Worm (Caenorhabditis elegans): ENCODE results near the gene str-141.

str-141 gene

DNA sequence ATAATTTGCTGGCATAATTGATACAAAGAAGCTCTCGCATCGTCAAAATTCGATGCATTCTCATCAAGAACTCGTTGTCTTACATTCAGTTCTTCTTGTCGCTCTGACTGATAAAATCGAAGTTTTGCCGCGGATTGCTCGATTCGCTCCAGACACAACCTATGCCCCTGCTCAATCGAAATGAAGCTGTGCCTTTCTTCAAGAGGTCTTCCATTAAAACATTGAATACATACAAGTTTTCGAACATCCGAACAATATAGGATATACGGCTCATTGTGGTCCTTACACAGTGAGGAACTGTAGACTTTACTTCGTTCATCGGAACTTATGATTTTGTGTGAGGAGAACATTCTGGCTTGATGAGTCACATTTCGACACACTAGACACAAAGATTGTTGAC, 2.8 kb downstream of the str-141 start:
- TF ChIP-seq lin-11 (tag; optimal IDR thresholded peaks at IDR 0.05) (no peak), unc-39 (tag; optimal IDR thresholded peaks at IDR 0.05) (no peak), blmp-1 (tag; optimal IDR thresholded peaks at IDR 0.05; ENCODE audit: insufficient read depth) (no peak), dmd-4 (tag; optimal IDR thresholded peaks at IDR 0.05) (no peak), nhr-12 (tag; optimal IDR thresholded peaks at IDR 0.05) (no peak), nhr-23 (tag; optimal IDR thresholded peaks at IDR 0.05) (no peak), peb-1 (tag; optimal IDR thresholded peaks at IDR 0.05) (no peak), nhr-21 (tag; optimal IDR thresholded peaks at IDR 0.05) (no peak), aly-2 (tag; optimal IDR thresholded peaks at IDR 0.05) (no peak), sma-3 (GFP tag; optimal IDR thresholded peaks at IDR 0.05) (no peak), zag-1 (tag; optimal IDR thresholded peaks at IDR 0.05) (no peak), lin-39 (tag; optimal IDR thresholded peaks at IDR 0.05) (no peak), F13H6.1 (tag; optimal IDR thresholded peaks at IDR 0.05) (no peak)

DNA sequence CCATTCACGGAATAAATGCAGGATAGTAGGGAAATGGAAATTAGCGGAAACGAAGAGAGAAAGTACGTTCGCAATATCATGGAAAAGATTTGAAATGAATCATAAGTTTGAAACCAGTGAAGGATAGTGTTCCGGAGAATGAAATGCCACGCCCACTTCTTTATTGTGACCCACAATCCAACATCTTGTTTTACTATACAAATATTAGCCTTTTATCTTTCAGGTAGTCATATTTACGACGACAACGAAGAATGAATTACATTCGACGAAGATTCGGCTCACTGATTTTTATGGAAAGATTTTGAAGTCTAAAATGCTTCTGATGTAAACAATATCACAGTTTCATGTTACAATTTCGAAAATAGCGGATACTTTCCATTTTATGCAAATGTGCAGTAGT, 6.8 kb downstream of the str-141 start, which contains the start of gene cutl-18:
TSS of gene cutl-18 (minus strand) at position 101 of the 400 bp plus-strand sequence.
- TF ChIP-seq mbf-1 (tag; optimal IDR thresholded peaks at IDR 0.05) (no peak), lin-39 (tag; optimal IDR thresholded peaks at IDR 0.05) (no peak), nhr-77 (tag; optimal IDR thresholded peaks at IDR 0.05) (no peak), nhr-11 (tag; optimal IDR thresholded peaks at IDR 0.05) (no peak), lin-13 (GFP tag; optimal IDR thresholded peaks at IDR 0.05) (no peak), C34F6.9 (tag; optimal IDR thresholded peaks at IDR 0.05) (no peak), crh-2 (tag; optimal IDR thresholded peaks at IDR 0.05) (no peak), nhr-25 (tag; optimal IDR thresholded peaks at IDR 0.05) (no peak)

DNA sequence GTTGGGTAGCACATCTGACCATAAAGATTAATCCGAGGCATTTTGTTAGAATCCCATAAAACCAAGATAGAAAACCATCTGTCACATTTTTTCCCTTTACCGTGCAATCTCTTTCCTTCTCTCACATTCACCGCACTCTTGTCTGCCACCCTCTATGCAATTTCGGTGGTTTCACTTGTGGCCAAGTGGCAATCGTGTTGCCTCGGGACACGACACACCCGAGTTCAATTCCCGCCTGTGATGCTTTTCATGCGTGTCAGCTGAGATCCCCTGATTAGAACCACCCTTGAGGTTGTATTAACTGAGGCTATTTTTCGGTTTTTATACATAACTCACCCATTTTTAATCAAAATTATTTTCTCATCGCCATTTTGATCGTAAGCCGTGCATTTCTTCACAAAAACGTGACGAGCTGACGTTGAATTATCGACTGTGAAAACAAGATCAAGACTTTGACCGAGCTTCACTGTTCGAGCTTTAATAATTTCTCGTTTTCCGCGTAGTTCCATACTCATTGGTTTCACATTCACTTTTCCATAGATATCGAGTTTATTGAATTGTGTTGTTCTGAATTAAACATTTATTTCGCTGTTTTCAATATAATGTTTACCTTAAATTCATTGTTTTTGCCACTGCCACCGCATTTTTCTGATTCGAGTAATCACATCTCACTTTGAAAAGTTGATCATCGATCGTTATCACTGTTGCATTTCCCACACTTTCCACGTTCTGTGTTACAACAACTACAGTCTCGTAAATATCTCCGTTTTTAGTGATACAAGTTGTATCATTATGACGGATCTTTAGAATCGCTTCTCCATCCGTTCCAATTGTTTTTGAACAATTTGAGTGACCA, 9.4 kb downstream of the str-141 start:
- peak; percentile 40 for TF ChIP-seq ceh-82 (tag; optimal IDR thresholded peaks at IDR 0.05)
- peak; percentile 76 for TF ChIP-seq fos-1 (tag; optimal IDR thresholded peaks at IDR 0.05)
- peak; percentile 44 for TF ChIP-seq ceh-16 (tag; optimal IDR thresholded peaks at IDR 0.05)
- no peak for TF ChIP-seq ama-1 (optimal IDR thresholded peaks at IDR 0.05)
- peak; percentile 64 for TF ChIP-seq ztf-4 (tag; optimal IDR thresholded peaks at IDR 0.05)
- no peak for TF ChIP-seq elt-1 (tag; optimal IDR thresholded peaks at IDR 0.05)
- peak; percentile 46 for TF ChIP-seq C34F6.9 (tag; optimal IDR thresholded peaks at IDR 0.05)
- TF ChIP-seq egl-27 (tag; optimal IDR thresholded peaks at IDR 0.05): peak; percentile 64
- TF ChIP-seq lin-39 (tag; optimal IDR thresholded peaks at IDR 0.05): no peak
- TF ChIP-seq nhr-11 (tag; optimal IDR thresholded peaks at IDR 0.05): peak; percentile 78
- no peak for TF ChIP-seq alr-1 (tag; optimal IDR thresholded peaks at IDR 0.05)
- TF ChIP-seq nhr-23 (tag; optimal IDR thresholded peaks at IDR 0.05): no peak
- TF ChIP-seq nhr-129 (tag; optimal IDR thresholded peaks at IDR 0.05): peak; percentile 92
- TF ChIP-seq skn-1 (tag; optimal IDR thresholded peaks at IDR 0.05): no peak
- TF ChIP-seq snpc-4 (tag; optimal IDR thresholded peaks at IDR 0.05): peak; percentile 59
- no peak for TF ChIP-seq unc-55 (GFP tag; optimal IDR thresholded peaks at IDR 0.05)
- TF ChIP-seq sem-4 (tag; optimal IDR thresholded peaks at IDR 0.05): peak; percentile 61
- no peak for TF ChIP-seq nhr-237 (tag; optimal IDR thresholded peaks at IDR 0.05)
- peak; percentile 82 for TF ChIP-seq sma-9 (GFP tag; optimal IDR thresholded peaks at IDR 0.05)
- no peak for TF ChIP-seq sma-9 (tag; optimal IDR thresholded peaks at IDR 0.05)
- TF ChIP-seq peb-1 (tag; optimal IDR thresholded peaks at IDR 0.05): no peak
- peak; percentile 76 for TF ChIP-seq nhr-21 (tag; optimal IDR thresholded peaks at IDR 0.05)
- peak; percentile 84 for TF ChIP-seq lin-11 (tag; optimal IDR thresholded peaks at IDR 0.05)
- TF ChIP-seq mab-5 (tag; optimal IDR thresholded peaks at IDR 0.05): peak; percentile 53
- TF ChIP-seq nhr-6 (tag; optimal IDR thresholded peaks at IDR 0.05): no peak
- TF ChIP-seq sma-3 (GFP tag; optimal IDR thresholded peaks at IDR 0.05): peak; percentile 81
- TF ChIP-seq ztf-11 (tag; optimal IDR thresholded peaks at IDR 0.05): peak; percentile 21
- no peak for TF ChIP-seq ZK546.5 (tag; optimal IDR thresholded peaks at IDR 0.05)
- peak in 1 of 2 experiments; percentile 6 for TF ChIP-seq mdl-1 (tag; optimal IDR thresholded peaks at IDR 0.05)
- no peak for TF ChIP-seq nhr-10 (tag; optimal IDR thresholded peaks at IDR 0.05)
- peak; percentile 23 for TF ChIP-seq elt-3 (tag; optimal IDR thresholded peaks at IDR 0.05)
- no peak for TF ChIP-seq unc-62 (GFP tag; optimal IDR thresholded peaks at IDR 0.05)
- TF ChIP-seq dmd-4 (tag; optimal IDR thresholded peaks at IDR 0.05): no peak
- TF ChIP-seq R02D3.7 (tag; optimal IDR thresholded peaks at IDR 0.05): no peak
- no peak for TF ChIP-seq nhr-12 (tag; optimal IDR thresholded peaks at IDR 0.05)
- TF ChIP-seq lsy-2 (tag; optimal IDR thresholded peaks at IDR 0.05): peak; percentile 62 to 67
- no peak for TF ChIP-seq unc-39 (tag; optimal IDR thresholded peaks at IDR 0.05)
- 0 out of 2 replicates have a peak, but pooled peaks have one; percentile 72 for TF ChIP-seq ztf-1 (GFP tag; conservative IDR thresholded peaks at IDR 0.05)
- TF ChIP-seq nhr-25 (tag; optimal IDR thresholded peaks at IDR 0.05): peak; percentile 79
- TF ChIP-seq aly-2 (tag; optimal IDR thresholded peaks at IDR 0.05): no peak
- TF ChIP-seq mbf-1 (tag; optimal IDR thresholded peaks at IDR 0.05): peak; percentile 32
- TF ChIP-seq crh-2 (tag; optimal IDR thresholded peaks at IDR 0.05): peak; percentile 91
- TF ChIP-seq gmeb-1 (tag; optimal IDR thresholded peaks at IDR 0.05): peak; percentile 77

Data from whole organism, L2 larva.